Fruit fly (Drosophila melanogaster) whole organism: ENCODE measurements around the gene Smug.

Experiments used
- CG8478 ChIP-seq: fragments of >200 bp; optimal IDR thresholded peaks from 2 replicates; lab custom pipeline; 2018; ENCODE audit warnings: inconsistent platforms
- Dll ChIP-seq: fragments of >200 bp; optimal IDR thresholded peaks from 2 replicates; lab custom pipeline; 2017
- EcR ChIP-seq, 2 experiments: fragments of >200 bp; optimal IDR thresholded peaks; 2 replicates each; lab custom pipeline; 2017; ENCODE audit warnings: missing biosample characterization in 2 of 2, missing genetic modification characterization in 2 of 2, missing genetic modification reagents in 2 of 2
- pan ChIP-seq: fragments of >200 bp; optimal IDR thresholded peaks from 2 replicates; lab custom pipeline; 2017
- psq ChIP-seq: fragments of >200 bp; optimal IDR thresholded peaks from 2 replicates; lab custom pipeline; 2017
- usp ChIP-seq: fragments of >200 bp; optimal IDR thresholded peaks from 2 replicates; lab custom pipeline; 2017; ENCODE audit warnings: missing biosample characterization, missing genetic modification characterization, mixed read lengths

Smug gene

DNA sequence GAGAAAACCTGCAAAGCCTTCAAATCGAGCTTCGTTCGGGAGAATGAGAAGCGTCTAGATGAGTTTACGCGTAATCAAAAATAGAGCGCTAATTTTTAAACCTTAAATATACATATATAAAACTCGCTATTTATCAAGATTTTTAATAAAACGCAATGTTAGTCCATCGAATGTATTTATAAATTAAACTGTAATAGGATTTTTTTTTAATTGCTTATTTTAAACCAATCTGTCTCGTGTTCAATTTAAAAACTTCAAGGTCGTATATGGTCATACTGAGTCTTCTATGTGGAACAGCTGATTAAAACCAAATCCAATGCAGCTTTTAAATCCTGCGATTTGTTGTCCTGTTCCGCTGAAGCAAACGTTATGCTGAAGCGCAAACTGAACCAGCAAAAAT, at the start of gene Smug:
TSS of gene Smug (plus strand) at position 301 of the 400 bp plus-strand sequence.
- TF ChIP-seq Dll (lab: Kevin White, UChicago) (no peak), CG8478 (lab: Kevin White, UChicago) (no peak)

DNA sequence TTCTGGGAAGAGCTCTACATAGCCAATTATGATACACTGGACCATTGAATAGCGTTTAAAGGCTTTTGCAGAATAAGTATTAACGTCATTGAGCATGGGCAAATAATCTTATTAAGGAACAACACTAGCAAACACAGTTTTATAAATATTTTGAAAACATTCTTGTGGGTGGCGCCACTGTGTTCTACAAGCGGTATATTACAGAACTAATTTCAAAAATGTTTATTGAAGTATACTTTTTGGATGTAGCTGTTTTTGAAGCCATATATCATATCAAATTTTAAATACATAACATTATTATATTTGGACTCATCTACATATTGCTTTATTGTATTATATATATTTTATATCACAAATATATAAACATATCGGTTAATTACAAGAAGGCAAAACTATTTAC, 41.5 kb upstream of the Smug start:
- no peak for TF ChIP-seq psq (lab: Kevin White, UChicago)
- TF ChIP-seq CG8478 (lab: Kevin White, UChicago): no peak
- no peak for TF ChIP-seq Dll (lab: Kevin White, UChicago)
- no peak for TF ChIP-seq EcR (GFP tag; optimal IDR thresholded peaks at IDR 0.05; lab: Kevin White, UChicago)
- TF ChIP-seq pan (lab: Kevin White, UChicago): no peak
- TF ChIP-seq usp (GFP tag; lab: Kevin White, UChicago): no peak

DNA sequence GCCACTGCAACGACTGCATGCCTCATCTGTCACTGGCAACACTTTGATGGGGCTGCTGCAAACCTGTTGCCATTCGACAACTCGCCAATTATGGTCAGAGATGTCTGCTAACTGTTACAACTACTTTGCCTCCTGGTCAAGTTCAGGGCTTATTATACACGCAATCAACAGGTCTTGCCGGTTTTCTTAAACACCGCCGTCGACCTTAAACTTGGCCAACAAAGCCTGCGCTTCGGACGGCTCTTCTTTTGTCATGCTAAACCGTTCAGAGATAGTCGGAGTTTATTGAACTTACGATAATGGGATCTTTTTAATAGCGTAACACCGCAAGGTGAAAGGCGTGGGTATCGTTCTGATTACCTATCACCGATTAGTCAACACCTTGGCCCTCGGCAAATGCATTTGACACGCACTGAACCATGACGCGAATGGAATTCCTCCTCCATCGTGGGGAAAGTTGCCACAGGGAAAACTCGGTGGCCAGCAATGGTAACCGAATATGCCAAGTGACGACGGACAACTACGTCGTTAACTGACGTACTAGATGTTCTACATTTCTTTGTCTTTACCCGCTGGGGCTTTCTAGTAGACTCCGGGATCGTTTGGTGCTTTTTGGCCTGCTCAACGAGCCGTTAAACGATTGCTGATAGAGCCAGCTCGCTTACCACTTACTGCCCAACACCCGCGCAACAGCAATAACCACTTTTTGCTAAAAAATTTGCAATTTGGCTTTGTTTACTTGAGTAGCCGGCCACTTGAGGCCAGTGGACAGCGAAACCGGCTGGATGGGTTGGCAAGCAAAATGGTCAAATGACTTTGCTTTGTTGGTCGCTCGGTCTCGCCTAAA, 39.3 kb upstream of the Smug start:
- TF ChIP-seq Dll (lab: Kevin White, UChicago): peak; percentile 12
- TF ChIP-seq psq (lab: Kevin White, UChicago): no peak

DNA sequence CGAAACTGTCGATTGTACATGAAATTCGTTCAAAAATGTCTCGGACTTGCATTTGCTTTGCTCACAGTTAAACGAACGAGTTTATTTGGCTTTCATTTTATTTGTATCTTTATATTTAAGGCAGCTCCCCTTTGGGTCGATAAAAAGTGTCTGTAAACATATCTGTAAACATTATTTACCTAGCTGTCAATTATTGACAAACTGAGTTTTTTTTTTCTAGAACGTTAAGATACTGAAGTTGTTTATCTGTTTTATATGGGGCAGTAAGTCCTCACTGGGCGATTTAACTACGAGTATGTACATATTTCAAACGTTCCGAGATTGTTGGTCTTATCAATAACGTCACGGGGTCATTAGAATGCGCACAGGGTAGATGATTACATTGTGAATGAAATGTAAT, 34.7 kb upstream of the Smug start:
- no peak for TF ChIP-seq Dll (lab: Kevin White, UChicago)
- TF ChIP-seq CG8478 (lab: Kevin White, UChicago): no peak
- TF ChIP-seq EcR (GFP tag; optimal IDR thresholded peaks at IDR 0.05; lab: Kevin White, UChicago): no peak
- TF ChIP-seq pan (lab: Kevin White, UChicago): no peak
- TF ChIP-seq psq (lab: Kevin White, UChicago): no peak

DNA sequence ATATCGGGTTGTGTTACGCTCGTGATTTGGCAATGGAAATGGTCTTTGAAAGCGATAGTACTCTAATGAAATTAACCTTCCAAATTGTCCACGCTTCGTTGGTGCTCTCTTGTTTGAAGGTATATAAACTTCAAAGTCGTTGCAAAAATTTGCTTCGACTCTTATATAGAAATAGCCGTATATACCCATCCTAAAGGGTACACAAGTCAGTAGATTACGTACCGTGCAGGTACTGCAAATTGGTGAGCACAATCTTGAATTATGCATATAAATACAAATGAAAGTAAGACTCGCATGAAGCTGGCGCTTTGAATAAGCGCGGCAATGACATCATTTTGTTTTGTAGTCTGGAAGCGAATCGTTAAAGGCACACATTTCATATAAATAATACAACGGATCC, 34.2 kb upstream of the Smug start:
- TF ChIP-seq psq (lab: Kevin White, UChicago): no peak
- TF ChIP-seq Dll (lab: Kevin White, UChicago): no peak

DNA sequence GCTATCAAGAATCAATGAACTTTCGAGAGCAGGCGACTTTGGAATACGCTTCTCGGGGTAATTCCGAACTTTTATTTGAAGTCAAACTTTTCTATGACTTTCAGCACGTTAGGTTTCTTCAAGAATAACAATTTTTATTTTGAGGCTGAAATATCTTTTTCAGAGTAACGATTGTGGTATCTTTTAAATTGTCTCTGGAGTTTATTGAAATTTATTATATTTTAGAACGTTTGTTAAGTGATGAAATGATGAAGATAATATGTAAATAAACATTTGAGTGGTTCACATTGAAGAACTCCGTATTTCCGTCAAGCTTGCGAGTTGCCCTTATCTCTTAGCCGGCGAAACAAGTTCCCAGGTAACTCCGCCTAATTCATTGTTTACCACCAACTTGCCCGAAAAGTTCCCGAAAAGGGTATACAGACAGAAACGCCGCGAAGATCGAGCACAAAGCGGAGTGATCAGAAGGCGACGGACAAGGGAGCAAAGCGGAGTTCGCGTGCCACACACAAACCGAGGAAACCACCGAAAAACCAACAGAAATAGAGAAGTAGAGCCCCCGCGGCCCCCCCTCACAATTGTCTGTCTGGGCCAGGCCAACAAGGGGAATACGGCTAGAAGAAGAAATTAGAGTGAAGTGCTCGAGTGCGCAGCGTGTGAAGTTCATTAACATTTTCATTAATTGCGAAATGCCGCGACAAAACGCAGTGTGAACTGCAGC, 32.6 kb upstream of the Smug start:
- TF ChIP-seq CG8478 (lab: Kevin White, UChicago): no peak
- TF ChIP-seq Dll (lab: Kevin White, UChicago): no peak
- TF ChIP-seq psq (lab: Kevin White, UChicago): no peak
- no peak for TF ChIP-seq EcR (GFP tag; optimal IDR thresholded peaks at IDR 0.05; lab: Kevin White, UChicago)
- TF ChIP-seq pan (lab: Kevin White, UChicago): no peak
- TF ChIP-seq usp (GFP tag; lab: Kevin White, UChicago): no peak

DNA sequence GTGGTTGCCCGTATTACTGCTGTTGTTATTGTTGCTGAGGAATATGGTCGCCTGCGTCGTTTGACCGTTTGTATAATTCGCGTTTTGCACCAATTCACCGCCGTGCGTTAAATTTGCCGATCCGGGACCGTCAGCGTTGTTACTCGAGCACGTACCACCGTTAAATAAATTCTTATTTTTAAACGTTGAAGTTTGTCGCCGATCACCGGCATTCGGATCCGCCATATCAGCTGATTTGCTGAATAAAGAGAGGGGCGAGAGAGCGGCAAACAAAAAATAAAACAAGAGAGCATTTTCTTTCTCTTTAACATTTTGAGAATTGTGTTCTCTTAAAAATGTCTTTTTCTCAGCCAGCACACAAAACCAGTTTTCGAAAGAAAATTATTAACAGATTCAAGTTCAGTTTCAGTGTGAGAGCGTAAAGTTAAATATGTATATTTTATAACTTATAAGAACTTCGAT, 31.4 kb upstream of the Smug start:
- TF ChIP-seq CG8478 (lab: Kevin White, UChicago): no peak
- TF ChIP-seq psq (lab: Kevin White, UChicago): no peak
- no peak for TF ChIP-seq pan (lab: Kevin White, UChicago)
- TF ChIP-seq Dll (lab: Kevin White, UChicago): no peak
- no peak for TF ChIP-seq usp (GFP tag; lab: Kevin White, UChicago)
- no peak for TF ChIP-seq EcR (GFP tag; optimal IDR thresholded peaks at IDR 0.05; lab: Kevin White, UChicago)

DNA sequence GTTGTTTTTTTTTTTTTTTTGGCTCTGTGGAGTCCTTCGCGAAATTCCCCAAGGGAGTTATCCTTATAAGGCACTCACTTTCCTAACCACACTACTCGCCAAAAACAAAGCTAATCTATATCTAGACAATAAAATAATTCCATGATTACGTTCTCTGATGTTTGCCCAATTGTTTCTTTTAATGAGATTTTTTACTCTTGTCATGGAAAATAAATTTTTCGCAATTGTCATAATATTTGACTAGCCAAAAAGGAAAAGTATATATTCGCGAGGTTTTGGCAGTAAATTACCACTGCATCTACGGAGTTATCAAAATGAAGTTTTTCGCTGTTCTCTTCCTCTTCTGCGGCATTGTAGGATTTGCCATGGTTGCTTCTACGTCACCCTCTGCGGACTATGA, 30.2 kb upstream of the Smug start, which contains the start of gene CG34278:
TSS of gene CG34278 (plus strand) at position 301 of the 400 bp plus-strand sequence.
- TF ChIP-seq EcR (GFP tag; optimal IDR thresholded peaks at IDR 0.05; lab: Kevin White, UChicago) (no peak), psq (lab: Kevin White, UChicago) (no peak), usp (GFP tag; lab: Kevin White, UChicago) (no peak), Dll (lab: Kevin White, UChicago) (no peak), CG8478 (lab: Kevin White, UChicago) (no peak), pan (lab: Kevin White, UChicago) (no peak)

DNA sequence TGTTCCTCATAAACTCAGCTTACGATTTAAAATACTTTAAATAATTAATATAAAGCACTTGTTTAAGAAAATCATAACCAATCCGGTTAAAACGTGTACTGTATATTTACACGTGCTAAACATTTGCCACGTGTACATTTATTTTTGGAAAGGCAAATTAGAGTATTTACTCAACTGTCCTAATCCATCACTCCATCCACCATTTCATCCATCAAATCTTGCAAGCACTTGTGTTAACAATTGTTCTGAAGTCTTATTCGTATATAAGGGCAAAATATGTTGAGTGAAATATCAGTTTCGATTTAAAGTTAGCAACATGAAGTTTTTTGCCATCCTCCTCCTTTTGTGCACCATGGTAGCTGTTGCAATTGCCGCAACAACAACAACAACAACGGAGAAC, 29.1 kb upstream of the Smug start, which contains the start of gene CG42779:
TSS of gene CG42779 (plus strand) at position 301 of the 400 bp plus-strand sequence.
- TF ChIP-seq pan (lab: Kevin White, UChicago): no peak
- no peak for TF ChIP-seq EcR (GFP tag; optimal IDR thresholded peaks at IDR 0.05; lab: Kevin White, UChicago)
- no peak for TF ChIP-seq usp (GFP tag; lab: Kevin White, UChicago)
- TF ChIP-seq psq (lab: Kevin White, UChicago): no peak

DNA sequence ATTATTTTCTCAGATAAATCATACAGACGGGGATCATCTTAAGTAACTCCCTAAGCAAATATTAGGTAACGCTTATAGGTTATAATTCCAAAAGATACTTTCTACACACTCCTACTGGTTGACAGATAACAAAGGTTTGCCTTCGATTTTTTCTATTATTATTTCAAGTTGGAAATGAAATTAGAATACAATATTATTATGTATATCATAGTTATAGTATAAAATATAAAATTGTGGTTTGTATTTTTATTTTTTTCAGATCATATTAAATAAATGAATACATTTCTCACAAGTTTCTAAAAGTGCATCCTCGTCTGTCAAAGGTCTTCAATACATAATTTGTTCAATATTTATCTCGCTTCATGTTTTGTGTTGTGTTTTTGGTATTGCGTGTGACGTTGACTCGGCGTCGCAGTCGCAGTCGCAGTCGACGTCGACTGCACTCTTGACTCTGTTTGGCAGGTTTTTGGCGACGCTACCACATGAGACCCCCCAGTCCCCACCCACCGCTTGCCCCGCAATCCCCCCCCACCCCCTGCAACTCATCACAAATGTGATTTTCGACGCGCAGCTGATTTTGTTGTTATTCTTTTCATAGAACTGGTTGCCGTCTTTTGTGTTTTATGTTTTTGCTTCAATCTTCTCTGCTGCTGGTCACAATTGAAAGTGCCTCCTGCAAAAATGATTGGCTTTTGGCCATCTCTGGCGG, 27.4 kb upstream of the Smug start:
- TF ChIP-seq CG8478 (lab: Kevin White, UChicago) (no peak), usp (GFP tag; lab: Kevin White, UChicago) (no peak), Dll (lab: Kevin White, UChicago) (no peak), EcR (GFP tag; optimal IDR thresholded peaks at IDR 0.05; lab: Kevin White, UChicago) (no peak), pan (lab: Kevin White, UChicago) (no peak), psq (lab: Kevin White, UChicago) (no peak)

DNA sequence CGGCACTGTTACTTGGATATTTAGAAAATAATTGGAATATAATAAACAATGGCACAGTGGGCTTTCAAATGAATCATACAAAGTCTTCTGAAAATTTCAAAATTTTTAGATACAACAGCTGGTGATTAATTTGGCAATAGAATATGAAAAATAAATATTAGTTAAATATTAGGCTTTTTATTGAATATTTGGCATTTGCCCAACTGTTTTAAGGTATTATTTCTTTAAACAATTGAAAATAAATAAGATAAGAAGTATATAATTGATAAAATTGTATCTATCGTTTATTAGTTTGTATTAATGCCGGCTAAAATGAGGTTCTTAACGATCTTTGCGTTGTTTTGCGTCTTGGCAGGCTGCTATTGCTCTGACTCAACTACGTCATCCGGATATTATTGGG, 26.2 kb upstream of the Smug start, which contains the start of gene CG45079:
TSS of gene CG45079 (plus strand) at position 301 of the 400 bp plus-strand sequence.
- TF ChIP-seq psq (lab: Kevin White, UChicago) (no peak), Dll (lab: Kevin White, UChicago) (no peak), pan (lab: Kevin White, UChicago) (no peak), CG8478 (lab: Kevin White, UChicago) (no peak), usp (GFP tag; lab: Kevin White, UChicago) (no peak), EcR (GFP tag; optimal IDR thresholded peaks at IDR 0.05; lab: Kevin White, UChicago) (no peak)
